Worm (Caenorhabditis elegans) whole organism, L4 larva: ENCODE results near the gene dct-6.

Experiments used
- D1046.2 ChIP-seq: fragments of 200-800 bp; sonication (Bioruptor generic); IDR thresholded peaks from 2 replicates; pipeline ENCODE4 v1.3.6; 2022; ENCODE audit warnings: missing genetic modification characterization, missing compliant biosample characterization
- F37D6.2 ChIP-seq: sonication (generic microtip); optimal IDR thresholded peaks from 2 replicates; lab custom pipeline; 2016; ENCODE audit warnings: mild to moderate bottlenecking, missing genetic modification characterization, missing compliant biosample characterization
- F44E2.7 ChIP-seq: fragments of 200-800 bp; sonication (Bioruptor generic); IDR thresholded peaks from 2 replicates; pipeline ENCODE4 v2.1.2; 2022; ENCODE audit warnings: missing genetic modification characterization, missing compliant biosample characterization
- F49E8.2 ChIP-seq: sonication (generic microtip); optimal IDR thresholded peaks from 2 replicates; lab custom pipeline; 2016; ENCODE audit warnings: missing compliant biosample characterization, mild to moderate bottlenecking, missing genetic modification characterization, borderline replicate concordance
- Y75B8A.6 ChIP-seq: fragments of 200-800 bp; sonication (Bioruptor generic); IDR thresholded peaks from 2 replicates; pipeline ENCODE4 v1.3.6; 2022; ENCODE audit warnings: missing genetic modification reagents, missing genetic modification characterization, missing compliant biosample characterization
- aha-1 ChIP-seq: fragments of 150-350 bp; peaks from one replicate; lab custom pipeline; 2014; ENCODE audit warnings: missing biosample characterization, missing genetic modification characterization
- ceh-82 ChIP-seq: sonication (generic microtip); optimal IDR thresholded peaks from 2 replicates; lab custom pipeline; 2017; ENCODE audit warnings: missing biosample characterization, missing genetic modification characterization
- ces-1 ChIP-seq: fragments of 150-350 bp; sonication (generic microtip); optimal IDR thresholded peaks from 4 replicates; lab custom pipeline; 2014; ENCODE audit warnings: missing biosample characterization, missing genetic modification reagents, missing genetic modification characterization
- cey-2 ChIP-seq: sonication (generic microtip); optimal IDR thresholded peaks from 3 replicates; lab custom pipeline; 2017; ENCODE audit warnings: missing genetic modification characterization, mild to moderate bottlenecking, missing compliant biosample characterization, antibody characterized with exemption, borderline replicate concordance; ENCODE audit not compliant: insufficient read depth
- daf-12 ChIP-seq: fragments of 150-350 bp; optimal IDR thresholded peaks from 2 replicates; lab custom pipeline; 2014; ENCODE audit warnings: missing biosample characterization, missing genetic modification reagents, missing genetic modification characterization
- daf-16 ChIP-seq, 3 experiments: sonication (generic microtip); optimal IDR thresholded peaks; 2 replicates each; lab custom pipeline; 2016 to 2017; ENCODE audit warnings: missing genetic modification characterization in 3 of 3, missing genetic modification reagents in 3 of 3, mild to moderate bottlenecking in 2 of 3, missing compliant biosample characterization in 2 of 3, missing biosample characterization in 1 of 3, moderate library complexity in 1 of 3
- daf-19 ChIP-seq: fragments of 200-800 bp; sonication (Bioruptor generic); conservative IDR thresholded peaks from 2 replicates; pipeline ENCODE4 v1.3.6; 2022; ENCODE audit warnings: missing genetic modification characterization, missing compliant biosample characterization
- daf-8 ChIP-seq: fragments of 200-800 bp; sonication (Bioruptor generic); IDR thresholded peaks from 2 replicates; pipeline ENCODE4 v1.3.6; 2022; ENCODE audit warnings: missing genetic modification characterization, missing compliant biosample characterization
- dmd-8 ChIP-seq: fragments of 200-800 bp; sonication (Bioruptor generic); IDR thresholded peaks from 2 replicates; pipeline ENCODE4 v1.3.6; 2022; ENCODE audit warnings: missing genetic modification characterization, missing compliant biosample characterization
- egl-43 ChIP-seq: fragments of 200-800 bp; sonication (Bioruptor generic); IDR thresholded peaks from 2 replicates; pipeline ENCODE4 v1.3.6; 2022; ENCODE audit warnings: missing genetic modification reagents, missing genetic modification characterization, missing compliant biosample characterization
- hlh-11 ChIP-seq: fragments of 200-800 bp; sonication (Bioruptor generic); optimal IDR thresholded peaks from 2 replicates; lab custom pipeline; 2018; ENCODE audit warnings: mild to moderate bottlenecking, missing genetic modification characterization, missing compliant biosample characterization
- hlh-30 ChIP-seq: sonication (generic microtip); optimal IDR thresholded peaks from 2 replicates; lab custom pipeline; 2017; ENCODE audit warnings: antibody characterized with exemption, mild to moderate bottlenecking, missing genetic modification characterization, missing compliant biosample characterization; ENCODE audit not compliant: insufficient read depth
- hmg-1.1 ChIP-seq: fragments of 200-800 bp; sonication (Bioruptor generic); IDR thresholded peaks from 2 replicates; pipeline ENCODE4 v1.3.6; 2022; ENCODE audit warnings: missing genetic modification reagents, missing genetic modification characterization, missing compliant biosample characterization
- lim-7 ChIP-seq: fragments of 200-800 bp; sonication (Bioruptor generic); IDR thresholded peaks from 2 replicates; pipeline ENCODE4 v1.3.6; 2022; ENCODE audit warnings: missing genetic modification characterization, missing compliant biosample characterization
- lin-1 ChIP-seq: fragments of 200-800 bp; sonication (Bioruptor generic); IDR thresholded peaks from 2 replicates; pipeline ENCODE4 v1.3.6; 2022; ENCODE audit warnings: missing genetic modification reagents, missing genetic modification characterization, missing compliant biosample characterization
- lin-13 ChIP-seq: fragments of 150-350 bp; optimal IDR thresholded peaks from 2 replicates; lab custom pipeline; 2014; ENCODE audit warnings: missing biosample characterization, missing genetic modification reagents, missing genetic modification characterization
- lin-15B ChIP-seq: fragments of 150-350 bp; sonication (generic microtip); optimal IDR thresholded peaks from 3 replicates; lab custom pipeline; 2014; ENCODE audit warnings: missing biosample characterization, missing genetic modification characterization
- lin-39 ChIP-seq: fragments of 150-350 bp; optimal IDR thresholded peaks from 2 replicates; lab custom pipeline; 2014; ENCODE audit warnings: missing biosample characterization, missing genetic modification reagents, missing genetic modification characterization
- lir-3 ChIP-seq: sonication (generic microtip); optimal IDR thresholded peaks from 2 replicates; lab custom pipeline; 2016; ENCODE audit warnings: mild to moderate bottlenecking, missing genetic modification characterization, missing compliant biosample characterization
- lsy-2 ChIP-seq, 2 experiments: fragments of 150-350 bp in 1 of 2; sonication (generic microtip) in 1 of 2; optimal IDR thresholded peaks; 2 replicates each; lab custom pipeline; 2014 to 2017; ENCODE audit warnings: missing biosample characterization in 2 of 2, missing genetic modification characterization in 2 of 2
- madf-9 ChIP-seq: fragments of 200-800 bp; sonication (Bioruptor generic); conservative IDR thresholded peaks from 2 replicates; pipeline ENCODE4 v1.3.6; 2022; ENCODE audit warnings: missing genetic modification reagents, missing genetic modification characterization, missing compliant biosample characterization
- mdl-1 ChIP-seq, 2 experiments: fragments of 150-350 bp in 1 of 2; sonication (generic microtip) in 1 of 2; optimal IDR thresholded peaks; 2 replicates each; lab custom pipeline; 2014 to 2017; ENCODE audit warnings: missing biosample characterization in 2 of 2, missing genetic modification characterization in 2 of 2
- mep-1 ChIP-seq: fragments of 150-350 bp; sonication (generic microtip); optimal IDR thresholded peaks from 3 replicates; lab custom pipeline; 2014; ENCODE audit warnings: missing biosample characterization, missing genetic modification characterization
- mxl-3 ChIP-seq: fragments of 200-800 bp; sonication (Bioruptor generic); optimal IDR thresholded peaks from 2 replicates; lab custom pipeline; 2018; ENCODE audit warnings: mild to moderate bottlenecking, missing genetic modification characterization, missing compliant biosample characterization
- nhr-11 ChIP-seq: fragments of 150-350 bp; optimal IDR thresholded peaks from 2 replicates; lab custom pipeline; 2014; ENCODE audit warnings: missing biosample characterization, missing genetic modification characterization
- nhr-111 ChIP-seq: fragments of 200-800 bp; sonication (Bioruptor generic); optimal IDR thresholded peaks from 2 replicates; lab custom pipeline; 2018; ENCODE audit warnings: mild to moderate bottlenecking, missing genetic modification characterization, missing compliant biosample characterization
- nhr-25 ChIP-seq: sonication (generic microtip); optimal IDR thresholded peaks from 2 replicates; lab custom pipeline; 2017; ENCODE audit warnings: missing genetic modification characterization, mild to moderate bottlenecking, missing compliant biosample characterization, antibody characterized with exemption, moderate library complexity, borderline replicate concordance; ENCODE audit not compliant: insufficient read depth
- nhr-28 ChIP-seq: fragments of 150-350 bp; optimal IDR thresholded peaks from 2 replicates; lab custom pipeline; 2014; ENCODE audit warnings: missing biosample characterization, missing genetic modification characterization
- nhr-41 ChIP-seq: fragments of 200-800 bp; sonication (Bioruptor generic); IDR thresholded peaks from 2 replicates; pipeline ENCODE4 v1.3.6; 2022; ENCODE audit warnings: missing genetic modification reagents, missing genetic modification characterization, missing compliant biosample characterization
- nhr-48 ChIP-seq: sonication (generic microtip); optimal IDR thresholded peaks from 2 replicates; lab custom pipeline; 2016; ENCODE audit warnings: mild to moderate bottlenecking, missing genetic modification characterization, missing compliant biosample characterization
- nhr-77 ChIP-seq: fragments of 150-350 bp; optimal IDR thresholded peaks from 2 replicates; lab custom pipeline; 2014; ENCODE audit warnings: missing biosample characterization, missing genetic modification characterization
- pqm-1 ChIP-seq: sonication (generic microtip); optimal IDR thresholded peaks from 2 replicates; lab custom pipeline; 2017; ENCODE audit warnings: missing biosample characterization, missing genetic modification characterization
- saeg-2 ChIP-seq: fragments of 200-800 bp; sonication (Bioruptor generic); IDR thresholded peaks from 2 replicates; pipeline ENCODE4 v1.3.6; 2022; ENCODE audit warnings: missing genetic modification reagents, missing genetic modification characterization, missing compliant biosample characterization
- set-16 ChIP-seq: fragments of 200-800 bp; sonication (Bioruptor generic); IDR thresholded peaks from 2 replicates; pipeline ENCODE4 v1.3.6; 2022; ENCODE audit warnings: missing genetic modification reagents, missing genetic modification characterization, missing compliant biosample characterization
- skn-1 ChIP-seq: fragments of 150-350 bp; optimal IDR thresholded peaks from 2 replicates; lab custom pipeline; 2014; ENCODE audit warnings: missing biosample characterization, missing genetic modification characterization
- spr-1 ChIP-seq: sonication (generic microtip); optimal IDR thresholded peaks from 2 replicates; lab custom pipeline; 2016; ENCODE audit warnings: mild to moderate bottlenecking, missing genetic modification characterization, missing compliant biosample characterization
- spr-3 ChIP-seq: fragments of 200-800 bp; sonication (Bioruptor generic); optimal IDR thresholded peaks from 2 replicates; lab custom pipeline; 2018; ENCODE audit warnings: mild to moderate bottlenecking, missing genetic modification characterization, missing compliant biosample characterization
- tra-1 ChIP-seq: fragments of 200-800 bp; sonication (Bioruptor generic); IDR thresholded peaks from 2 replicates; pipeline ENCODE4 v1.3.6; 2022; ENCODE audit warnings: missing genetic modification reagents, missing genetic modification characterization, missing compliant biosample characterization
- unc-130 ChIP-seq: sonication (generic microtip); optimal IDR thresholded peaks from 2 replicates; lab custom pipeline; 2016; ENCODE audit warnings: missing genetic modification reagents, missing genetic modification characterization, missing compliant biosample characterization
- unc-39 ChIP-seq: sonication (generic microtip); optimal IDR thresholded peaks from 2 replicates; lab custom pipeline; 2017; ENCODE audit warnings: missing biosample characterization, missing genetic modification characterization
- vab-7 ChIP-seq: fragments of 200-800 bp; sonication (Bioruptor generic); IDR thresholded peaks from 2 replicates; pipeline ENCODE4 v1.3.6; 2022; ENCODE audit warnings: missing genetic modification reagents, missing genetic modification characterization, missing compliant biosample characterization
- zfp-2 ChIP-seq: sonication (generic microtip); optimal IDR thresholded peaks from 2 replicates; lab custom pipeline; 2016; ENCODE audit warnings: mild to moderate bottlenecking, missing genetic modification characterization, missing compliant biosample characterization
- zfp-3 ChIP-seq: fragments of 200-800 bp; sonication (Bioruptor generic); conservative IDR thresholded peaks from 2 replicates; pipeline ENCODE4 v1.3.6; 2022; ENCODE audit warnings: missing genetic modification reagents, missing genetic modification characterization, missing compliant biosample characterization
- ztf-11 ChIP-seq: fragments of 150-350 bp; optimal IDR thresholded peaks from 2 replicates; lab custom pipeline; 2014; ENCODE audit warnings: missing biosample characterization, missing genetic modification characterization

Gene dct-6

ce11 chrIII:5943368-5944180 lies 22.6 kb upstream of the dct-6 start (continued):
- TF ChIP-seq tra-1 (no peak), cey-2 (tag; lab: Kevin White, UChicago) (peak; percentile 42), nhr-111 (GFP tag; lab: Kevin White, UChicago) (peak; percentile 31), lin-13 (peak; percentile 79), nhr-25 (no peak), unc-39 (tag; lab: Kevin White, UChicago) (no peak), nhr-48 (peak; percentile 11), lsy-2 (tag; optimal IDR thresholded peaks at IDR 0.05; lab: Kevin White, UChicago) (peak; percentile 41 to 69), lir-3 (peak; percentile 38), egl-43 (no peak), lin-1 (GFP tag; lab: Robert Waterston, UW) (peak; percentile 39; the same call in 1 of the 2 replicates), aha-1 (peak; percentile 87), hmg-1.1 (GFP tag; lab: Robert Waterston, UW) (peak; percentile 29), lim-7 (peak; percentile 66), daf-16 (GFP tag; optimal IDR thresholded peaks at IDR 0.05; lab: Kevin White, UChicago) (peak; percentile 31 to 52), daf-16 (tag; optimal IDR thresholded peaks at IDR 0.05; lab: Kevin White, UChicago) (peak; percentile 54), mep-1 (peak; percentile 95), dmd-8 (no peak), ces-1 (GFP tag; lab: Kevin White, UChicago) (no peak), pqm-1 (tag; lab: Kevin White, UChicago) (no peak), daf-12 (no peak), mdl-1 (tag; optimal IDR thresholded peaks at IDR 0.05; lab: Kevin White, UChicago) (peak in 1 of 2 experiments; percentile 20), daf-19 (peak; percentile 55; the same call in 1 of the 2 replicates), ceh-82 (tag; lab: Kevin White, UChicago) (no peak), nhr-11 (tag; lab: Kevin White, UChicago) (no peak), F49E8.2 (tag; lab: Kevin White, UChicago) (peak; percentile 14), F44E2.7 (GFP tag; lab: Robert Waterston, UW) (no peak), lin-15B (no peak), spr-1 (peak; percentile 46), nhr-77 (tag; lab: Kevin White, UChicago) (peak; percentile 96), daf-8 (no peak), mxl-3 (GFP tag; lab: Kevin White, UChicago) (peak; percentile 29), vab-7 (GFP tag; lab: Robert Waterston, UW) (0 out of 2 replicates have a peak, but pooled peaks have one; percentile 12), saeg-2 (GFP tag; lab: Robert Waterston, UW) (peak; percentile 9), unc-130 (GFP tag; lab: Kevin White, UChicago) (peak; percentile 53), F37D6.2 (tag; lab: Kevin White, UChicago) (no peak), zfp-3 (GFP tag; lab: Robert Waterston, UW) (peak; percentile 92), nhr-41 (peak; percentile 16; the same call in 1 of the 2 replicates), spr-3 (GFP tag; lab: Kevin White, UChicago) (no peak), nhr-28 (no peak), madf-9 (GFP tag; lab: Robert Waterston, UW) (no peak; the same call in 1 of the 2 replicates), hlh-30 (peak; percentile 35), hlh-11 (peak; percentile 61), lin-39 (tag; lab: Kevin White, UChicago) (no peak), zfp-2 (tag; lab: Kevin White, UChicago) (no peak), set-16 (GFP tag; lab: Robert Waterston, UW) (peak; percentile 8; the same call in 1 of the 2 replicates), ztf-11 (tag; lab: Kevin White, UChicago) (no peak), D1046.2 (no peak), skn-1 (tag; lab: Kevin White, UChicago) (no peak), Y75B8A.6 (peak; percentile 75)
